Fruit fly (Drosophila melanogaster) whole organism, prepupa: ENCODE measurements around the gene NHP2.

ENCODE experiments used
- Blimp-1 ChIP-seq: fragments of 200-800 bp; sonication (Bioruptor generic); optimal IDR thresholded peaks from 3 replicates; lab custom pipeline; 2017; ENCODE audit warnings: missing biosample characterization, missing genetic modification characterization, mild to moderate bottlenecking, moderate library complexity, missing genetic modification reagents
- CG10631 ChIP-seq: fragments of 200-800 bp; sonication (Bioruptor generic); optimal IDR thresholded peaks from 2 replicates; lab custom pipeline; 2016; ENCODE audit warnings: missing biosample characterization, missing genetic modification characterization
- CG10669 ChIP-seq: fragments of 200-800 bp; sonication (Bioruptor generic); optimal IDR thresholded peaks from 3 replicates; lab custom pipeline; 2018; ENCODE audit warnings: missing biosample characterization, mild to moderate bottlenecking, missing genetic modification characterization, moderate library complexity
- CG11294 ChIP-seq: fragments of 200-800 bp; sonication (Bioruptor generic); IDR thresholded peaks from 2 replicates; pipeline ENCODE4 v1.3.6; 2022; ENCODE audit warnings: missing biosample characterization, missing genetic modification characterization
- CG11762 ChIP-seq: fragments of 200-800 bp; sonication (Bioruptor generic); optimal IDR thresholded peaks from 3 replicates; lab custom pipeline; 2016; ENCODE audit warnings: missing biosample characterization, missing genetic modification characterization; ENCODE audit not compliant: insufficient read depth
- CG11902 ChIP-seq: fragments of 200-800 bp; sonication (Bioruptor generic); optimal IDR thresholded peaks from 3 replicates; lab custom pipeline; 2016; ENCODE audit warnings: missing biosample characterization, missing genetic modification characterization
- CG1621 ChIP-seq: fragments of 200-800 bp; sonication (Bioruptor generic); optimal IDR thresholded peaks from 3 replicates; lab custom pipeline; 2018; ENCODE audit warnings: missing biosample characterization, mild to moderate bottlenecking, missing genetic modification characterization
- CG16779 ChIP-seq: fragments of 200-800 bp; sonication (Bioruptor generic); optimal IDR thresholded peaks from 3 replicates; lab custom pipeline; 2017; ENCODE audit warnings: missing biosample characterization, mild to moderate bottlenecking, missing genetic modification characterization
- CG31627 ChIP-seq: fragments of 200-800 bp; sonication (Bioruptor generic); optimal IDR thresholded peaks from 3 replicates; lab custom pipeline; 2016; ENCODE audit warnings: missing biosample characterization, missing genetic modification characterization
- CG32006 ChIP-seq: fragments of 200-800 bp; sonication (Bioruptor generic); optimal IDR thresholded peaks from 3 replicates; lab custom pipeline; 2017; ENCODE audit warnings: missing biosample characterization, mild to moderate bottlenecking, missing genetic modification characterization
- CG4318 ChIP-seq: fragments of 200-800 bp; sonication (Bioruptor generic); optimal IDR thresholded peaks from 3 replicates; lab custom pipeline; 2017; ENCODE audit warnings: missing biosample characterization, mild to moderate bottlenecking, missing genetic modification characterization
- CG6163 ChIP-seq: fragments of 200-800 bp; sonication (Bioruptor generic); IDR thresholded peaks from 3 replicates; pipeline ENCODE4 v1.3.6; 2022; ENCODE audit warnings: missing biosample characterization, missing genetic modification characterization
- CG6276 ChIP-seq: fragments of 200-800 bp; sonication (Bioruptor generic); optimal IDR thresholded peaks from 2 replicates; lab custom pipeline; 2017; ENCODE audit warnings: missing biosample characterization, mild to moderate bottlenecking, missing genetic modification characterization
- CG6792 ChIP-seq: fragments of 200-800 bp; sonication (Bioruptor generic); optimal IDR thresholded peaks from 3 replicates; lab custom pipeline; 2016; ENCODE audit warnings: missing biosample characterization, missing genetic modification characterization
- CG6808 ChIP-seq: fragments of 200-800 bp; sonication (Bioruptor generic); optimal IDR thresholded peaks from 3 replicates; lab custom pipeline; 2017; ENCODE audit warnings: missing biosample characterization, missing genetic modification characterization, mild to moderate bottlenecking, moderate library complexity, missing genetic modification reagents
- CG6854 ChIP-seq: fragments of 200-800 bp; sonication (Bioruptor generic); optimal IDR thresholded peaks from 2 replicates; lab custom pipeline; 2017; ENCODE audit warnings: missing biosample characterization, mild to moderate bottlenecking, missing genetic modification characterization
- CG8632 ChIP-seq: fragments of 200-800 bp; sonication (Bioruptor generic); optimal IDR thresholded peaks from 3 replicates; lab custom pipeline; 2016; ENCODE audit warnings: missing biosample characterization, missing genetic modification characterization
- Eip75B ChIP-seq: fragments of 200-800 bp; sonication (Bioruptor generic); optimal IDR thresholded peaks from 3 replicates; lab custom pipeline; 2016; ENCODE audit warnings: missing biosample characterization, missing genetic modification characterization
- Eip78C ChIP-seq: fragments of 200-800 bp; sonication (Bioruptor generic); peaks from one replicate; lab custom pipeline; 2016; ENCODE audit warnings: missing biosample characterization, missing genetic modification characterization
- Eip93F ChIP-seq: fragments of 200-800 bp; sonication (Bioruptor generic); optimal IDR thresholded peaks from 2 replicates; lab custom pipeline; 2016; ENCODE audit warnings: missing biosample characterization, mild to moderate bottlenecking, missing genetic modification characterization
- Ets21C ChIP-seq: fragments of 200-800 bp; sonication (Bioruptor generic); optimal IDR thresholded peaks from 3 replicates; lab custom pipeline; 2016; ENCODE audit warnings: missing biosample characterization, missing genetic modification characterization
- Ets96B ChIP-seq: fragments of 200-800 bp; optimal IDR thresholded peaks from 2 replicates; lab custom pipeline; 2019; ENCODE audit warnings: missing biosample characterization, mild to moderate bottlenecking, missing genetic modification characterization, moderate library complexity
- Gug ChIP-seq: fragments of 200-800 bp; sonication (Bioruptor generic); IDR thresholded peaks from 2 replicates; pipeline ENCODE4 v1.3.6; 2022; ENCODE audit warnings: missing biosample characterization, missing genetic modification characterization
- Hr38 ChIP-seq: sonication (Bioruptor generic); optimal IDR thresholded peaks from 2 replicates; lab custom pipeline; 2016; ENCODE audit warnings: missing biosample characterization, missing genetic modification characterization
- Hr39 ChIP-seq: fragments of 200-800 bp; sonication (Bioruptor generic); optimal IDR thresholded peaks from 2 replicates; lab custom pipeline; 2016; ENCODE audit warnings: missing biosample characterization, missing genetic modification characterization
- Met ChIP-seq: fragments of 200-800 bp; sonication (Bioruptor generic); optimal IDR thresholded peaks from 3 replicates; lab custom pipeline; 2016; ENCODE audit warnings: missing biosample characterization, missing genetic modification characterization
- OdsH ChIP-seq: fragments of 200-800 bp; sonication (Bioruptor generic); optimal IDR thresholded peaks from 3 replicates; lab custom pipeline; 2016; ENCODE audit warnings: missing biosample characterization, missing genetic modification characterization
- Smox ChIP-seq: fragments of 200-800 bp; sonication (Bioruptor generic); optimal IDR thresholded peaks from 3 replicates; lab custom pipeline; 2016; ENCODE audit warnings: missing biosample characterization, missing genetic modification characterization
- Sox102F ChIP-seq: fragments of 200-800 bp; sonication (Bioruptor generic); optimal IDR thresholded peaks from 2 replicates; lab custom pipeline; 2016; ENCODE audit warnings: missing biosample characterization, mild to moderate bottlenecking, missing genetic modification characterization
- Sox14 ChIP-seq: fragments of 200-800 bp; sonication (Bioruptor generic); optimal IDR thresholded peaks from 3 replicates; lab custom pipeline; 2016; ENCODE audit warnings: missing biosample characterization, missing genetic modification characterization
- Sox15 ChIP-seq: fragments of 200-800 bp; sonication (Bioruptor generic); optimal IDR thresholded peaks from 3 replicates; lab custom pipeline; 2016; ENCODE audit warnings: missing biosample characterization, missing genetic modification characterization
- achi ChIP-seq: fragments of 200-800 bp; sonication (Bioruptor generic); optimal IDR thresholded peaks from 3 replicates; lab custom pipeline; 2016; ENCODE audit warnings: missing biosample characterization, missing genetic modification characterization
- acj6 ChIP-seq: fragments of 200-800 bp; sonication (Bioruptor generic); optimal IDR thresholded peaks from 3 replicates; lab custom pipeline; 2016; ENCODE audit warnings: missing biosample characterization, missing genetic modification characterization
- cyc ChIP-seq: fragments of 200-800 bp; sonication (Bioruptor generic); optimal IDR thresholded peaks from 3 replicates; lab custom pipeline; 2016; ENCODE audit warnings: missing biosample characterization, missing genetic modification characterization
- dsx ChIP-seq: fragments of 200-800 bp; optimal IDR thresholded peaks from 3 replicates; lab custom pipeline; 2019; ENCODE audit warnings: missing biosample characterization, mild to moderate bottlenecking, missing genetic modification characterization, moderate library complexity; ENCODE audit not compliant: poor library complexity, severe bottlenecking
- eg ChIP-seq: fragments of 200-800 bp; sonication (Bioruptor generic); IDR thresholded peaks from 3 replicates; pipeline ENCODE4 v1.3.6; 2022; ENCODE audit warnings: missing biosample characterization, missing genetic modification characterization
- esn ChIP-seq: fragments of 200-800 bp; sonication (Bioruptor generic); optimal IDR thresholded peaks from 2 replicates; lab custom pipeline; 2016; ENCODE audit warnings: missing biosample characterization, mild to moderate bottlenecking, missing genetic modification characterization, moderate library complexity
- fd85E ChIP-seq: fragments of 200-800 bp; sonication (Bioruptor generic); optimal IDR thresholded peaks from 3 replicates; lab custom pipeline; 2016; ENCODE audit warnings: missing biosample characterization, missing genetic modification characterization
- fkh ChIP-seq: fragments of 200-800 bp; sonication (Bioruptor generic); optimal IDR thresholded peaks from 3 replicates; lab custom pipeline; 2017; ENCODE audit warnings: missing biosample characterization, mild to moderate bottlenecking, missing genetic modification characterization, moderate library complexity
- lz ChIP-seq: fragments of 200-800 bp; sonication (Bioruptor generic); optimal IDR thresholded peaks from 3 replicates; lab custom pipeline; 2016; ENCODE audit warnings: missing biosample characterization, missing genetic modification characterization
- net ChIP-seq: fragments of 200-800 bp; sonication (Bioruptor generic); optimal IDR thresholded peaks from 3 replicates; lab custom pipeline; 2016; ENCODE audit warnings: missing biosample characterization, missing genetic modification characterization
- salr ChIP-seq, 2 experiments: fragments of 200-800 bp; sonication (Bioruptor generic); optimal IDR thresholded peaks; 3 replicates each; lab custom pipeline; 2016 to 2018; ENCODE audit warnings: missing biosample characterization in 2 of 2, missing genetic modification characterization in 2 of 2, mild to moderate bottlenecking in 1 of 2
- ss ChIP-seq, 2 experiments: fragments of 200-800 bp; sonication (Bioruptor generic); optimal IDR thresholded peaks; 2 replicates in 1 of 2; 3 replicates in 1 of 2; lab custom pipeline; 2017 to 2018; ENCODE audit warnings: mild to moderate bottlenecking in 2 of 2, missing biosample characterization in 2 of 2, missing genetic modification characterization in 2 of 2, moderate library complexity in 1 of 2
- svp ChIP-seq: fragments of 200-800 bp; sonication (Bioruptor generic); peaks from one replicate; lab custom pipeline; 2016; ENCODE audit warnings: missing biosample characterization, missing genetic modification characterization
- topi ChIP-seq: fragments of 200-800 bp; sonication (Bioruptor generic); optimal IDR thresholded peaks from 3 replicates; lab custom pipeline; 2016; ENCODE audit warnings: missing biosample characterization, missing genetic modification characterization
- vri ChIP-seq: fragments of 200-800 bp; sonication (Bioruptor generic); optimal IDR thresholded peaks from 3 replicates; lab custom pipeline; 2016; ENCODE audit warnings: missing biosample characterization, mild to moderate bottlenecking, missing genetic modification characterization

The NHP2 gene

dm6 chr3L:14755951-14756723, 45.8 kb downstream of the NHP2 start (continued):
- TF ChIP-seq Eip75B (GFP tag; lab: Kevin White, UChicago) (peak; percentile 82), CG16779 (peak; percentile 59), Gug (peak; percentile 78), OdsH (GFP tag; lab: Kevin White, UChicago) (peak; percentile 93), fkh (no peak), CG10631 (peak; percentile 88), svp (GFP tag; lab: Kevin White, UChicago) (peak; percentile 99), CG11294 (GFP tag; lab: Robert Waterston, UW) (peak; percentile 85), CG4318 (GFP tag; lab: Kevin White, UChicago) (peak; percentile 92), net (peak; percentile 84), CG31627 (GFP tag; lab: Kevin White, UChicago) (peak; percentile 89), CG6808 (GFP tag; lab: Kevin White, UChicago) (peak; percentile 84), esn (GFP tag; lab: Kevin White, UChicago) (peak; percentile 91), Hr39 (GFP tag; lab: Kevin White, UChicago) (peak; percentile 89), Smox (GFP tag; lab: Kevin White, UChicago) (peak; percentile 88), salr (GFP tag; optimal IDR thresholded peaks at IDR 0.05; lab: Kevin White, UChicago) (peak; percentile 52 to 91), eg (GFP tag; lab: Robert Waterston, UW) (peak; percentile 85), vri (GFP tag; lab: Kevin White, UChicago) (peak; percentile 20), Sox14 (GFP tag; lab: Kevin White, UChicago) (peak; percentile 86), Sox15 (GFP tag; lab: Kevin White, UChicago) (peak; percentile 87)

dm6 chr3L:14755046-14755643, 46.8 kb downstream of the NHP2 start:
- TF ChIP-seq CG11294 (GFP tag; lab: Robert Waterston, UW) (no peak), dsx (peak; percentile 54), achi (GFP tag; lab: Kevin White, UChicago) (no peak), Eip93F (GFP tag; lab: Kevin White, UChicago) (no peak), Blimp-1 (no peak), acj6 (GFP tag; lab: Kevin White, UChicago) (no peak), Gug (no peak), topi (GFP tag; lab: Kevin White, UChicago) (no peak), CG6792 (GFP tag; lab: Kevin White, UChicago) (peak; percentile 5), CG10631 (no peak), Ets96B (tag; lab: Kevin White, UChicago) (no peak), Met (GFP tag; lab: Kevin White, UChicago) (no peak), CG6163 (peak; percentile 71), CG11902 (no peak), CG8632 (GFP tag; lab: Kevin White, UChicago) (peak; percentile 4), Hr39 (GFP tag; lab: Kevin White, UChicago) (no peak), vri (GFP tag; lab: Kevin White, UChicago) (peak; percentile 59), fkh (peak; percentile 29), salr (GFP tag; optimal IDR thresholded peaks at IDR 0.05; lab: Kevin White, UChicago) (no peak), CG32006 (no peak), Hr38 (GFP tag; lab: Kevin White, UChicago) (no peak), fd85E (GFP tag; lab: Kevin White, UChicago) (peak; percentile 74), CG6276 (GFP tag; lab: Kevin White, UChicago) (peak; percentile 44), cyc (no peak), CG1621 (tag; lab: Kevin White, UChicago) (no peak), CG6854 (GFP tag; lab: Kevin White, UChicago) (peak; percentile 8), Eip78C (GFP tag; lab: Kevin White, UChicago) (peak; percentile 80), lz (GFP tag; lab: Kevin White, UChicago) (no peak), ss (GFP tag; optimal IDR thresholded peaks at IDR 0.05; lab: Kevin White, UChicago) (peak; percentile 74 to 80), CG16779 (no peak), Sox102F (GFP tag; lab: Kevin White, UChicago) (no peak), CG6808 (GFP tag; lab: Kevin White, UChicago) (peak; percentile 63), Ets21C (GFP tag; lab: Kevin White, UChicago) (no peak), CG10669 (GFP tag; lab: Kevin White, UChicago) (no peak), CG31627 (GFP tag; lab: Kevin White, UChicago) (no peak), CG11762 (GFP tag; lab: Kevin White, UChicago) (peak; percentile 5), OdsH (GFP tag; lab: Kevin White, UChicago) (no peak)
